Worm (Caenorhabditis elegans) whole organism, L4/young adult: Measurements from ENCODE around the gene clc-10.

ENCODE experiments used
- W03F9.2 ChIP-seq: fragments of 150-350 bp; optimal IDR thresholded peaks from 2 replicates; lab custom pipeline; 2014; ENCODE audit warnings: missing biosample characterization, missing genetic modification characterization
- him-1 ChIP-seq: sonication (generic microtip); optimal IDR thresholded peaks from 2 replicates; lab custom pipeline; 2016; ENCODE audit warnings: missing genotype, missing genetic modification reagents, missing genetic modification characterization, missing compliant biosample characterization

ce11 chrIII:6087705-6088359, 31.0 kb downstream of the clc-10 start, which contains the start of gene wht-1:
- TF ChIP-seq him-1 (tag; lab: Kevin White, UChicago): no peak
- no peak for TF ChIP-seq W03F9.2
